Worm (Caenorhabditis elegans) whole organism, L4 larva: ENCODE data around the gene srv-30.

Experiments used
- F10B5.3 ChIP-seq: sonication (generic microtip); optimal IDR thresholded peaks from 2 replicates; lab custom pipeline; 2016; ENCODE audit warnings: mild to moderate bottlenecking, missing genetic modification characterization, missing compliant biosample characterization
- daf-8 ChIP-seq: fragments of 200-800 bp; sonication (Bioruptor generic); IDR thresholded peaks from 2 replicates; pipeline ENCODE4 v1.3.6; 2022; ENCODE audit warnings: missing genetic modification characterization, missing compliant biosample characterization
- egl-27 ChIP-seq: sonication (generic microtip); optimal IDR thresholded peaks from 3 replicates; lab custom pipeline; 2017; ENCODE audit warnings: missing biosample characterization, missing genetic modification reagents, missing genetic modification characterization
- jun-1 ChIP-seq: fragments of 150-350 bp; optimal IDR thresholded peaks from 2 replicates; lab custom pipeline; 2014; ENCODE audit warnings: missing biosample characterization, missing genetic modification reagents, missing genetic modification characterization
- lin-13 ChIP-seq: fragments of 150-350 bp; optimal IDR thresholded peaks from 2 replicates; lab custom pipeline; 2014; ENCODE audit warnings: missing biosample characterization, missing genetic modification reagents, missing genetic modification characterization
- lir-3 ChIP-seq: sonication (generic microtip); optimal IDR thresholded peaks from 2 replicates; lab custom pipeline; 2016; ENCODE audit warnings: mild to moderate bottlenecking, missing genetic modification characterization, missing compliant biosample characterization
- mep-1 ChIP-seq: fragments of 150-350 bp; sonication (generic microtip); optimal IDR thresholded peaks from 3 replicates; lab custom pipeline; 2014; ENCODE audit warnings: missing biosample characterization, missing genetic modification characterization
- nhr-111 ChIP-seq: fragments of 200-800 bp; sonication (Bioruptor generic); optimal IDR thresholded peaks from 2 replicates; lab custom pipeline; 2018; ENCODE audit warnings: mild to moderate bottlenecking, missing genetic modification characterization, missing compliant biosample characterization
- nhr-237 ChIP-seq: sonication (generic microtip); optimal IDR thresholded peaks from 2 replicates; lab custom pipeline; 2017; ENCODE audit warnings: missing biosample characterization, missing genetic modification characterization
- saeg-2 ChIP-seq: fragments of 200-800 bp; sonication (Bioruptor generic); IDR thresholded peaks from 2 replicates; pipeline ENCODE4 v1.3.6; 2022; ENCODE audit warnings: missing genetic modification reagents, missing genetic modification characterization, missing compliant biosample characterization
- sdz-12 ChIP-seq: fragments of 200-800 bp; sonication (Bioruptor generic); optimal IDR thresholded peaks from 2 replicates; lab custom pipeline; 2018; ENCODE audit warnings: mild to moderate bottlenecking, missing genetic modification characterization, missing compliant biosample characterization
- unc-130 ChIP-seq: sonication (generic microtip); optimal IDR thresholded peaks from 2 replicates; lab custom pipeline; 2016; ENCODE audit warnings: missing genetic modification reagents, missing genetic modification characterization, missing compliant biosample characterization
- unc-39 ChIP-seq: sonication (generic microtip); optimal IDR thresholded peaks from 2 replicates; lab custom pipeline; 2017; ENCODE audit warnings: missing biosample characterization, missing genetic modification characterization
- zfp-2 ChIP-seq: sonication (generic microtip); optimal IDR thresholded peaks from 2 replicates; lab custom pipeline; 2016; ENCODE audit warnings: mild to moderate bottlenecking, missing genetic modification characterization, missing compliant biosample characterization

- TF ChIP-seq unc-130 (GFP tag; lab: Kevin White, UChicago) (no peak), daf-8 (no peak), lir-3 (tag; lab: Kevin White, UChicago) (no peak), mep-1 (tag; lab: Kevin White, UChicago) (no peak), nhr-237 (no peak), sdz-12 (GFP tag; lab: Kevin White, UChicago) (no peak), jun-1 (tag; lab: Kevin White, UChicago) (no peak), lin-13 (GFP tag; lab: Kevin White, UChicago) (no peak), F10B5.3 (no peak), zfp-2 (tag; lab: Kevin White, UChicago) (no peak), egl-27 (tag; lab: Kevin White, UChicago) (no peak), unc-39 (no peak), saeg-2 (no peak), nhr-111 (GFP tag; lab: Kevin White, UChicago) (no peak)
Measured at ce11 chrIV:6263244-6263643, 6.0 kb downstream of the srv-30 start, which contains the start of gene srv-28.
